Worm (Caenorhabditis elegans) whole organism, early embryonic: ENCODE data around the gene pcdr-1.

ENCODE experiments used
- B0310.2 ChIP-seq: sonication (generic microtip); optimal IDR thresholded peaks from 2 replicates; lab custom pipeline; 2016; ENCODE audit warnings: mild to moderate bottlenecking, missing genetic modification characterization, missing compliant biosample characterization
- F13C5.2 ChIP-seq: sonication (generic microtip); optimal IDR thresholded peaks from 2 replicates; lab custom pipeline; 2017; ENCODE audit warnings: mild to moderate bottlenecking, missing genetic modification characterization, inconsistent platforms, missing compliant biosample characterization
- aly-1 ChIP-seq: sonication (generic microtip); optimal IDR thresholded peaks from 2 replicates; lab custom pipeline; 2016; ENCODE audit warnings: missing genetic modification characterization, missing compliant biosample characterization
- ama-1 ChIP-seq: fragments of 150-350 bp; optimal IDR thresholded peaks from 2 replicates; lab custom pipeline; 2014
- ceh-13 ChIP-seq: fragments of 200-800 bp; sonication (Bioruptor generic); optimal IDR thresholded peaks from 2 replicates; lab custom pipeline; 2018; ENCODE audit warnings: mild to moderate bottlenecking, missing genetic modification characterization, missing compliant biosample characterization
- ceh-36 ChIP-seq: sonication (generic microtip); optimal IDR thresholded peaks from 2 replicates; lab custom pipeline; 2016; ENCODE audit warnings: missing genetic modification characterization, inconsistent platforms, missing compliant biosample characterization
- ets-7 ChIP-seq: sonication (generic microtip); optimal IDR thresholded peaks from 2 replicates; lab custom pipeline; 2016; ENCODE audit warnings: missing genotype, missing genetic modification characterization, missing compliant biosample characterization
- flt-1 ChIP-seq: fragments of 200-800 bp; sonication (Bioruptor generic); IDR thresholded peaks from 2 replicates; pipeline ENCODE4 v1.3.6; 2022; ENCODE audit warnings: missing genetic modification characterization, missing compliant biosample characterization
- hmbx-1 ChIP-seq: sonication (generic microtip); optimal IDR thresholded peaks from 2 replicates; lab custom pipeline; 2016; ENCODE audit warnings: mild to moderate bottlenecking, missing genetic modification characterization, missing compliant biosample characterization
- hmg-4 ChIP-seq: fragments of 200-800 bp; sonication (Bioruptor generic); optimal IDR thresholded peaks from 2 replicates; lab custom pipeline; 2018; ENCODE audit warnings: mild to moderate bottlenecking, missing genetic modification characterization, missing compliant biosample characterization
- hnd-1 ChIP-seq: sonication (generic microtip); optimal IDR thresholded peaks from 2 replicates; lab custom pipeline; 2016; ENCODE audit warnings: missing genetic modification characterization, missing compliant biosample characterization
- pes-1 ChIP-seq: fragments of 200-800 bp; sonication (Bioruptor generic); IDR thresholded peaks from 2 replicates; pipeline ENCODE4 v1.3.6; 2022; ENCODE audit warnings: missing genetic modification reagents, missing genetic modification characterization, missing compliant biosample characterization
- scrt-1 ChIP-seq: fragments of 200-800 bp; sonication (Bioruptor generic); IDR thresholded peaks from 2 replicates; pipeline ENCODE4 v1.3.6; 2022; ENCODE audit warnings: missing genetic modification characterization, missing compliant biosample characterization
- sea-1 ChIP-seq: fragments of 200-800 bp; sonication (Bioruptor generic); conservative IDR thresholded peaks from 2 replicates; pipeline ENCODE4 v1.3.6; 2022; ENCODE audit warnings: missing genetic modification characterization, missing compliant biosample characterization
- tbx-11 ChIP-seq: fragments of 200-800 bp; sonication (Bioruptor generic); IDR thresholded peaks from 2 replicates; pipeline ENCODE4 v1.3.6; 2022; ENCODE audit warnings: missing genetic modification characterization, missing compliant biosample characterization
- tbx-37 ChIP-seq: fragments of 200-800 bp; sonication (Bioruptor generic); conservative IDR thresholded peaks from 2 replicates; pipeline ENCODE4 v1.3.6; 2022; ENCODE audit warnings: missing genetic modification reagents, missing genetic modification characterization, missing compliant biosample characterization
- tra-4 ChIP-seq: sonication (generic microtip); optimal IDR thresholded peaks from 2 replicates; lab custom pipeline; 2017; ENCODE audit warnings: missing genetic modification characterization, missing compliant biosample characterization

The pcdr-1 gene

ce11 chrX:15696400-15696799 lies 29.8 kb downstream of the pcdr-1 start, which contains the start of gene ZK662.2:
Gene ZK662.2, plus strand, starts transcription at chrX:15696700.
- TF ChIP-seq hnd-1 (tag; lab: Kevin White, UChicago) (no peak), tbx-37 (no peak), ets-7 (tag; lab: Kevin White, UChicago) (no peak), sea-1 (GFP tag; lab: Robert Waterston, UW) (no peak), ceh-13 (GFP tag; lab: Kevin White, UChicago) (no peak), scrt-1 (GFP tag; lab: Robert Waterston, UW) (no peak), pes-1 (GFP tag; lab: Robert Waterston, UW) (no peak), ceh-36 (tag; lab: Kevin White, UChicago) (no peak), tra-4 (tag; lab: Kevin White, UChicago) (no peak), B0310.2 (tag; lab: Kevin White, UChicago) (no peak), flt-1 (GFP tag; lab: Robert Waterston, UW) (no peak), F13C5.2 (tag; lab: Kevin White, UChicago) (no peak), tbx-11 (GFP tag; lab: Robert Waterston, UW) (no peak)

DNA sequence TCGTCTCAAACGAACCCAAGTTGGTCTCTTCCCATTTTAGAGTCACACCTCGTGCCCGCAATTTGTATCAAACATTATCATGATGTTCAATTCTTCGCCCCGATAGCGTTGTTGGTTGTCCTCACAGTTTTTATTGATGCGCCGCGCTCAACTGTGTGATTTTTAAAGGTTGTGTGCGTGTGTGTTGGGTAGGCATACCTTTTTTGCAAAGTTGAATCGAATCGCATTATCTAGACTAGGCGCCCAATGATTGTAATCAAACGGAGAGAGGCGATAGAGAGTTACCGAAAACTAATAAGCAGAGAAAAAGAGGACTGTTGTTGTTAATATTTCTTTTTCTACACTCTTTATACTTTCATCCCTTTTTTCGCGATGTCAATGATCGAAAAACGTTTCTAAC lies 33.7 kb downstream of the pcdr-1 start:
- TF ChIP-seq F13C5.2 (tag; lab: Kevin White, UChicago) (no peak), ets-7 (tag; lab: Kevin White, UChicago) (no peak), aly-1 (tag; lab: Kevin White, UChicago) (no peak), pes-1 (GFP tag; lab: Robert Waterston, UW) (no peak), hmg-4 (GFP tag; lab: Kevin White, UChicago) (no peak), tbx-11 (GFP tag; lab: Robert Waterston, UW) (no peak), scrt-1 (GFP tag; lab: Robert Waterston, UW) (no peak), hmbx-1 (tag; lab: Kevin White, UChicago) (no peak), flt-1 (GFP tag; lab: Robert Waterston, UW) (no peak), tra-4 (tag; lab: Kevin White, UChicago) (no peak), tbx-37 (no peak), sea-1 (GFP tag; lab: Robert Waterston, UW) (no peak), ama-1 (lab: Kevin White, UChicago) (no peak), B0310.2 (tag; lab: Kevin White, UChicago) (no peak), hnd-1 (tag; lab: Kevin White, UChicago) (no peak), ceh-13 (GFP tag; lab: Kevin White, UChicago) (no peak)

ce11 chrX:15704579-15705110 lies 38.1 kb downstream of the pcdr-1 start:
- no peak for TF ChIP-seq ets-7 (tag; lab: Kevin White, UChicago)
- TF ChIP-seq ceh-13 (GFP tag; lab: Kevin White, UChicago), result no peak
- no peak for TF ChIP-seq ama-1 (lab: Kevin White, UChicago)
- TF ChIP-seq flt-1 (GFP tag; lab: Robert Waterston, UW), result no peak
- no peak for TF ChIP-seq scrt-1 (GFP tag; lab: Robert Waterston, UW)
- no peak for TF ChIP-seq B0310.2 (tag; lab: Kevin White, UChicago)
- no peak for TF ChIP-seq tbx-37
- TF ChIP-seq hmbx-1 (tag; lab: Kevin White, UChicago), result no peak
- no peak for TF ChIP-seq sea-1 (GFP tag; lab: Robert Waterston, UW)
- TF ChIP-seq hnd-1 (tag; lab: Kevin White, UChicago), result no peak
- TF ChIP-seq hmg-4 (GFP tag; lab: Kevin White, UChicago), result no peak
- TF ChIP-seq pes-1 (GFP tag; lab: Robert Waterston, UW), result no peak
- TF ChIP-seq tbx-11 (GFP tag; lab: Robert Waterston, UW), result no peak
- no peak for TF ChIP-seq F13C5.2 (tag; lab: Kevin White, UChicago)
- no peak for TF ChIP-seq ceh-36 (tag; lab: Kevin White, UChicago)
- TF ChIP-seq aly-1 (tag; lab: Kevin White, UChicago), result no peak
- TF ChIP-seq tra-4 (tag; lab: Kevin White, UChicago), result no peak

ce11 chrX:15706108-15706676 lies 39.6 kb downstream of the pcdr-1 start:
- TF ChIP-seq flt-1 (GFP tag; lab: Robert Waterston, UW) (no peak), hnd-1 (tag; lab: Kevin White, UChicago) (no peak), pes-1 (GFP tag; lab: Robert Waterston, UW) (no peak), ama-1 (lab: Kevin White, UChicago) (no peak)

DNA sequence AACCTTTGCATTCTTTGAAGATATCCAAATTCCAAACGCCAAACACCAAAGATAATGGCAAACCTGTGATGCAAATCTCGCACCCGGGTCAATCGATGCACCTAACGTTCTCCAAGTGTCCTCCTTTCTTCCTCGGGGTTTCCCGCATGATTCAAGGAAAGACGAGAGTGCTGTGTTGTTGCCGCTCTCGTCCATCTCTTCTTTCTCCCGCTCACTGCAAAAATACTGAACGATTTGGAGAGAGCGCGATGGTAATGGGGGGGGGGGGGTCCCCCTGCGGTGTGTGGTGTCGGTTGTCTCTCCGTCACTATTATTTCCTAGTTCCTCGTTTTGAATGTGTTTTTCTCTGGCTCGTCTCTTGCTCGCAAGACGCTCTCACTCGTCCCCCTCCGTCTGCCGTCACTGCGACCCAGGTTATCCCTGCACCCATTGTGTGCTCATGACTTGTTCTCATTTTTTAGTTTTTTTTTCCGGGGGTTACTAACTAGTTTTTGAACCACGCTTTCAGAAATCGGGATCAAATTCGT lies 40.9 kb downstream of the pcdr-1 start:
- no peak for TF ChIP-seq hnd-1 (tag; lab: Kevin White, UChicago)
- TF ChIP-seq flt-1 (GFP tag; lab: Robert Waterston, UW), result peak; percentile 15; the same call in 1 of the 2 replicates
- TF ChIP-seq aly-1 (tag; lab: Kevin White, UChicago), result peak; percentile 49
- no peak for TF ChIP-seq scrt-1 (GFP tag; lab: Robert Waterston, UW)
- TF ChIP-seq tbx-11 (GFP tag; lab: Robert Waterston, UW), result no peak; the same call in 1 of the 2 replicates
- TF ChIP-seq ceh-13 (GFP tag; lab: Kevin White, UChicago), result no peak
- TF ChIP-seq B0310.2 (tag; lab: Kevin White, UChicago), result no peak
- no peak for TF ChIP-seq ceh-36 (tag; lab: Kevin White, UChicago)
- no peak for TF ChIP-seq hmbx-1 (tag; lab: Kevin White, UChicago)
- TF ChIP-seq hmg-4 (GFP tag; lab: Kevin White, UChicago), result peak; percentile 87
- TF ChIP-seq sea-1 (GFP tag; lab: Robert Waterston, UW), result 0 out of 2 replicates have a peak, but pooled peaks have one; percentile 44
- peak; percentile 44 for TF ChIP-seq pes-1 (GFP tag; lab: Robert Waterston, UW)
- TF ChIP-seq tra-4 (tag; lab: Kevin White, UChicago), result no peak
- no peak for TF ChIP-seq tbx-37
- no peak for TF ChIP-seq ama-1 (lab: Kevin White, UChicago)
- TF ChIP-seq F13C5.2 (tag; lab: Kevin White, UChicago), result peak; percentile 83
- TF ChIP-seq ets-7 (tag; lab: Kevin White, UChicago), result peak; percentile 43

DNA sequence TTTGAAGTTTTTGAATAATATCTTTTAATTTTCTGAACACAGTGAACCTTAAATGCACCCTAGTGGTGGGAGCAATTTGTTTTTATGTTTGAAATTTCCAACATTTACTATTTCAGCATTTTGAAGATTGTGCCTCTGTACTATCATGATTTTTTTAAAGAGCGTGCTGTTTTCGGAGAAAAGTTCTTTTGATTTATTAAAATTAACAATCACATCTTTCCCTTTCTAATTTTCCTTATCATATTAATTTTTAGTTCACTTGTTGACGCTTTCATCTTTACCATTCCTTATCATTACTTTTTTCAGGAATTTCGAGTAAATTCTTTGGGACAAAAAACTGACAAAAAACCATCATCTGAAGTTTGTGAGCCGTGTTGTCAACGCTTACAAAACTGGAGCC lies 41.4 kb downstream of the pcdr-1 start, which contains the start of gene nhr-48:
Gene nhr-48, plus strand, starts transcription at position 301 of the 400 bp plus-strand sequence.
- TF ChIP-seq tbx-11 (GFP tag; lab: Robert Waterston, UW) (no peak), scrt-1 (GFP tag; lab: Robert Waterston, UW) (no peak), ets-7 (tag; lab: Kevin White, UChicago) (no peak), ama-1 (lab: Kevin White, UChicago) (no peak), sea-1 (GFP tag; lab: Robert Waterston, UW) (no peak), tbx-37 (no peak), flt-1 (GFP tag; lab: Robert Waterston, UW) (no peak), hmg-4 (GFP tag; lab: Kevin White, UChicago) (no peak), hnd-1 (tag; lab: Kevin White, UChicago) (no peak), ceh-13 (GFP tag; lab: Kevin White, UChicago) (no peak), pes-1 (GFP tag; lab: Robert Waterston, UW) (no peak), ceh-36 (tag; lab: Kevin White, UChicago) (no peak), B0310.2 (tag; lab: Kevin White, UChicago) (no peak), tra-4 (tag; lab: Kevin White, UChicago) (no peak), F13C5.2 (tag; lab: Kevin White, UChicago) (no peak), aly-1 (tag; lab: Kevin White, UChicago) (no peak), hmbx-1 (tag; lab: Kevin White, UChicago) (no peak)
